Comparison of ENCODE assay signal across 1 fruit fly cellular context in the genomic region with DNA sequence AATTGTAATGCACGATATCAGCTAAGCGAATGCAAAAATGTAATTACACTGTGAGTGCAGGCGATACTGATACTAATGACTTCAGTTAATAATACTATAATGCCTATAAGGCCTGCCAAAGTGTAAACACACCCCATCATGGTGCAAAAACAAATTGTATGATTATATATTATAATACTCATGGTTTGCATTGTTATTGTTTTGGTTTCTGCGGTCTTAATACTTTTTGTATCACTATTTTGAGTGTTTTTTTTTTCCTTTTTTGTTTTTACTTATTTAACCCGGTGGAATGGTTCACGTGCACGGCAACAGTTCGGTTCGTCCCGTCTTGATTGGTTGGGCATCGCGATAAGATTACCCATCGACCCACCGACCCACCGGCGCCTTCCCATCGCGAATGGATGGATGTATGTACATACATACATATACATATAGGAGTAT.
A peak's percentile ranks its signal among the peaks of the same experiment; 100 is the strongest.
TF ChIP-seq lines count a peak whose summit lies in the region.

No protein-coding gene starts in this region.

TF ChIP-seq in whole organism, embryonic, 481 proteins besides CTCF, POLR2A, EP300 and RAD21 (continued from another document):
- TF ChIP-seq Doc2 (GFP tag; IDR thresholded peaks at IDR 0.05; lab: Robert Waterston, UW), result no peak
- TF ChIP-seq eve (GFP tag; optimal IDR thresholded peaks at IDR 0.05; lab: Kevin White, UChicago), result peak in 1 of 2 experiments; percentile 6
- no peak for TF ChIP-seq gro (GFP tag; optimal IDR thresholded peaks at IDR 0.05; lab: Kevin White, UChicago)
- peak; percentile 42 for TF ChIP-seq grn (GFP tag; optimal IDR thresholded peaks at IDR 0.05; lab: Kevin White, UChicago)
- TF ChIP-seq ERR (GFP tag; optimal IDR thresholded peaks at IDR 0.05; lab: Kevin White, UChicago), result no peak
- TF ChIP-seq Nf-YB (GFP tag; optimal IDR thresholded peaks at IDR 0.05; lab: Kevin White, UChicago), result peak; percentile 71
- TF ChIP-seq chinmo (GFP tag; IDR thresholded peaks at IDR 0.05; lab: Robert Waterston, UW; ENCODE audit: partially characterized antibody), result 0 out of 4 replicates have a peak, but pooled peaks have one; percentile 33
- peak; percentile 54 for TF ChIP-seq sug (tag; optimal IDR thresholded peaks at IDR 0.05; lab: Kevin White, UChicago)
- TF ChIP-seq Rx (GFP tag; IDR thresholded peaks at IDR 0.05; lab: Robert Waterston, UW), result no peak
- TF ChIP-seq gt (GFP tag; IDR thresholded peaks at IDR 0.05; lab: Robert Waterston, UW), result no peak
- TF ChIP-seq CG1603 (tag; optimal IDR thresholded peaks at IDR 0.05; lab: Kevin White, UChicago), result no peak
- no peak for TF ChIP-seq run (tag; optimal IDR thresholded peaks at IDR 0.05; lab: Kevin White, UChicago)
- TF ChIP-seq CG10274 (GFP tag; optimal IDR thresholded peaks at IDR 0.05; lab: Kevin White, UChicago), result no peak
- TF ChIP-seq chif (GFP tag; optimal IDR thresholded peaks at IDR 0.05; lab: Kevin White, UChicago), result no peak
